Fruit fly (Drosophila melanogaster) Kc167 (cell line): ENCODE data around the gene stnB.

Experiments used
- Myc ChIP-seq: fragments of >200 bp; optimal IDR thresholded peaks from 2 replicates; lab custom pipeline; 2017; ENCODE audit warnings: missing external identifiers
- Sin3A ChIP-seq: fragments of >200 bp; optimal IDR thresholded peaks from 2 replicates; lab custom pipeline; 2018; ENCODE audit warnings: missing external identifiers
- h ChIP-seq: fragments of >200 bp; optimal IDR thresholded peaks from 3 replicates; lab custom pipeline; 2018; ENCODE audit warnings: missing external identifiers
- insv ChIP-seq: fragments of >200 bp; optimal IDR thresholded peaks from 3 replicates; lab custom pipeline; 2018; ENCODE audit warnings: missing external identifiers
- psq ChIP-seq: fragments of >200 bp; optimal IDR thresholded peaks from 2 replicates; lab custom pipeline; 2017; ENCODE audit warnings: missing external identifiers
- ttk ChIP-seq: sonication (Bioruptor generic); optimal IDR thresholded peaks from 2 replicates; lab custom pipeline; 2017; ENCODE audit warnings: missing external identifiers

stnB gene

DNA sequence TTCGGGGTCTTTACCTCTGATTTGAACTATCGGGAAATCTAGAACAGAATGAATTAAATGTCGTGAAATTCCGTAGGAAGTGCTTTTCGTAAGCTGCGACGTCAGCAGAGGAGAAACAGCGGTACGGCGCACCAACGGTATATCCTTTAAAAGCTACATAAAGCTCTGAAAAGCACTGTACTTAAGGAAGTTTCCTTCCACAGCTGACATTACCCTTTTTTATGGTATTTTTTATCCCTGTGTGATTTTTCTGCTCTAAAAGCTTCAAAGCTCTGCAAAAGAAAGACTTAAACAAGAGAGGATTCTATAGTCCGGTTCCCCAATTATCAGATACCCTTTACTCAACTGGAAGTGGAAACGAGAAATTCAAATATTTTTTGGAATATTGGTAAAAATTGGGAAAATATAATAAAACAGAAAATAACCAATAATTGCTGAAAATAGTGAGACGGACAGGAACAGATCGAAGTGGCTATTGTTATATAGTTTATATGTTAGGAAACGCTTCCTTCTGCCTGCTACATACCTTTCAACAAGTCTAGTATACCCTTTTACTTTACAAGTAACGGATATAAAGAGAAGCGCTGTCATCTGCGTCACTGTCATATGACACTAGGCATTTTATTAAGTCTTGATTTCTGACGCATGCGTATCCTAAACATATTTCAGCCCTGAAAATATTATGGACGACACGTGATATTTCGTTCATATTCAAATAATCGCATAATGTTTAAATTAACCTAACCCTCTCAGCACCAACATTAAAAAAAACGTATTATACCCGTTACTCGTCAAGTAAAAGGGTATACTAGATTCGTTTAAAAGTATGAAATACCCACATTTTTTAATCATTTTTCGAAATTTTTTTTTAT, at the start of gene stnB, which contains the start of gene stnA:
stnB (minus strand) TSS at position 51 of the 872 bp plus-strand sequence.
stnA (minus strand) TSS at position 51 of the 872 bp plus-strand sequence.
- TF ChIP-seq insv (lab: Kevin White, UChicago) (no peak), Sin3A (lab: Kevin White, UChicago) (no peak), psq (lab: Kevin White, UChicago) (no peak), Myc (lab: Kevin White, UChicago) (no peak), ttk (lab: Kevin White, UChicago) (no peak), h (lab: Kevin White, UChicago) (no peak)

DNA sequence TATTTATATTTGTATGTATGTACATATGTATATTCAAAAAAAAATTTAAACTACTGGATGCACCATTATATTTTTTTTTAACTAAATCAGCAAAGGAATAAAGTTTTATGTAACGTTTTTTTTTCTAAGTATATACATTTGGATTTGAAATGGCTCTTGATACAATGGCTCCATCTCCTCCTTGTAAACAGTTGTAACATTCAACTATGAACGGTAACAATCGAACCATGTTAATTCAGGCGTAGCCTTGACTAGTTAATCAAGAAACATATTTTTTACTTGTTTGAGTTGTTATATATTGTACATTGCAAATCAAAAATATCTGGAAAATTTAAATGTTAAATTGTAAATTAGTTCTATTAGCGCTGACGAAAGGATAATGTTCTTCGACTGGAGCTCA, 31.3 kb upstream of the stnB start, which contains the start of gene CG12061:
CG12061 (plus strand) TSS at position 301 of the 400 bp plus-strand sequence.
- no peak for TF ChIP-seq psq (lab: Kevin White, UChicago)
- TF ChIP-seq h (lab: Kevin White, UChicago), result no peak
- TF ChIP-seq ttk (lab: Kevin White, UChicago), result no peak
- no peak for TF ChIP-seq Myc (lab: Kevin White, UChicago)
- TF ChIP-seq insv (lab: Kevin White, UChicago), result no peak
- TF ChIP-seq Sin3A (lab: Kevin White, UChicago), result no peak

DNA sequence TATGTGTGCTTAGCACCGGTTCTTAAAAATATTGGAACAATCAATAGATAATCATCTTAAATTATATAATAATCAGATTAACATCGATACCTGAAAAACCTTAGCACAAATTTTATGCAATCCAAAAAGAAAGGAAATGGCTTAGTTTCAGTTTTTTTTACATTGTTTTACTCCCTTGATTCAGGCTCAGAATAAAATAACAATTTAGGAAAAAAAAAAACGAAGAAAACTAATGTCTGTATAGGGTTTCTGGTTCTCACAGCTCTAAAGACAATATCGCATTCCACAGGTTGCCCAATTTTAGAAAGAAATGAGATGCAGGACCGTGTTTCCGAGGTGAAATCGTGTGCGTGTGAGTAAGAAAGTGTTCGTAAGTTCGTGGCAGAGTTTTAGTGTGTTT, 18.1 kb upstream of the stnB start, which contains the start of gene zyd:
zyd (plus strand) TSS at position 301 of the 400 bp plus-strand sequence.
- TF ChIP-seq Myc (lab: Kevin White, UChicago) (no peak), Sin3A (lab: Kevin White, UChicago) (no peak), ttk (lab: Kevin White, UChicago) (no peak), insv (lab: Kevin White, UChicago) (no peak), h (lab: Kevin White, UChicago) (no peak), psq (lab: Kevin White, UChicago) (no peak)

DNA sequence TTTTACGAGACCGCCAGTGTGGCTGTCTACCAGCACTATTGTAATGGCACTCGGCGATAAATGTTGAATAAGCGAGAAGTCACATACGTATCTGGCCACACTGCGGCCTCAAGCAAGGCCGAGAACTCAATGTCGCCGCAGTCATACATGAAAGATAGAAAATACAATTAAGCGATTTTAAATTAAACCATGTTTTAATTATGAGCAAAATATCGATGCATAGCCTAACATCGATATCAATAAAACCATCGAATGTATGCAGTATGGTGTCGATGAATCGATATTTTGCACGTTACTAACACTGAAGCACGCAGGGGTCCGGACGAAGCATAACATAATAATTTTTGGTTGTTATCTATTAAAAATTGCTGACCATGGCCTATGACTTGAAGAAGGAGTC, 8.8 kb upstream of the stnB start, which contains the start of the genes Rab21 and Coa7:
Rab21 (minus strand) TSS at position 202 of the 400 bp plus-strand sequence.
Coa7 (plus strand) TSS at position 288 of the 400 bp plus-strand sequence.
- TF ChIP-seq ttk (lab: Kevin White, UChicago), result no peak

DNA sequence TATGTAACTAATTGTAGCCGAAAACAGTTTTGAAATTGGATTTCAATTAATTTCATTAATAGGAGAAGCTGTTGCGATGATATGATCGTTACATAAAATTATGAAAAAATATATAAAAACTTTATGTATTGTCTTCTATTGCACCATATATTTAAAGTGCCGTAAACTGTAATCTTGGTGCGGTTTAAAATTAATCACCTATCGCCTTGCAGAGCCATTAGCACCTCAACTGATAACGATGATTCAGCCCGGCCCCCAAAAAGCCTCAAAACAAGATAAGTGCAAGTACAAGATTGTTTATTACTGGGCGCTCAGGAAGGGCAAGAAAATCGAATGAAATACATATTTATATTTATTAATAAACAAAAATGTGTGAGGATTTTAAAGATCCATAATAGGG, 7.4 kb upstream of the stnB start:
- TF ChIP-seq insv (lab: Kevin White, UChicago) (no peak), Sin3A (lab: Kevin White, UChicago) (no peak), Myc (lab: Kevin White, UChicago) (no peak), psq (lab: Kevin White, UChicago) (no peak), ttk (lab: Kevin White, UChicago) (no peak), h (lab: Kevin White, UChicago) (no peak)

DNA sequence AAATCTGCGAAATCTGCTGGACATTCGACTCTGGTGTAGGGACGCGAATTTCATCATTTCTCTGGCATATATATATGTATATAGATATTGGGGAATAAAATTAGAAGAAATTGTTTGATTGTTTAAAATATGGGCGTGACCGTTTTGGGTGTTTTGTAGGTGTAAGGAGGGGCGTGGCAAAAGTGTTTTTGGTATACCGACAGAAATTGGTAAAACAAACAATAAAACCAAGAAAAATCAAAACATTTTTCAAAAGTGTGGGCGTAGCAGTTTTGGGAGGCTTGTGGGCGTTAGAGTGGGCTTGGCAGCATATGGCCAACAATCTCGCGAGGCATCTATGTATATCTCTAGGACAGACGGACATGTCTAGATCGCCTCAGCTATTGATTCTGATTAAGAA, 6.8 kb upstream of the stnB start, which contains the start of gene FucTC:
FucTC (minus strand) TSS at position 101 of the 400 bp plus-strand sequence.
- TF ChIP-seq Sin3A (lab: Kevin White, UChicago) (no peak), insv (lab: Kevin White, UChicago) (no peak), h (lab: Kevin White, UChicago) (no peak), ttk (lab: Kevin White, UChicago) (no peak), psq (lab: Kevin White, UChicago) (no peak), Myc (lab: Kevin White, UChicago) (no peak)

DNA sequence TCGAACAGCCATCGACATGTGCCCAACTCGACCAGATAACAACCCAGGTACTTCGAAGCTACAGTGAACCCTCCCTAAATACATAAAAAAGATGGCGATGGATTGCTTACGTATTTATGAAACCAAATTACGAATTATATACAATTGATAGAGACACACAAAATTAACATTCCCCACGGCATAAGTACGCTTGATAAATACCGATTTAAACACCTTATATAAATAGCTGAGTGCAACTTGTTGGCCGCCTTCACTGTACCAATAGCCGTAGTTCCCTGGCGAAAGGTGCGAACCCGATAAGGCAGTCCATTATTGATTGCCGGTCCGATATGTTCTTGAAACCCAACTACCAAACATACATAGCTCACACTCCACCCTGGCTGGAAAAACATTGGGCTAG, 6.2 kb upstream of the stnB start:
- TF ChIP-seq Sin3A (lab: Kevin White, UChicago) (no peak), insv (lab: Kevin White, UChicago) (no peak), Myc (lab: Kevin White, UChicago) (no peak), h (lab: Kevin White, UChicago) (no peak), ttk (lab: Kevin White, UChicago) (no peak), psq (lab: Kevin White, UChicago) (no peak)

DNA sequence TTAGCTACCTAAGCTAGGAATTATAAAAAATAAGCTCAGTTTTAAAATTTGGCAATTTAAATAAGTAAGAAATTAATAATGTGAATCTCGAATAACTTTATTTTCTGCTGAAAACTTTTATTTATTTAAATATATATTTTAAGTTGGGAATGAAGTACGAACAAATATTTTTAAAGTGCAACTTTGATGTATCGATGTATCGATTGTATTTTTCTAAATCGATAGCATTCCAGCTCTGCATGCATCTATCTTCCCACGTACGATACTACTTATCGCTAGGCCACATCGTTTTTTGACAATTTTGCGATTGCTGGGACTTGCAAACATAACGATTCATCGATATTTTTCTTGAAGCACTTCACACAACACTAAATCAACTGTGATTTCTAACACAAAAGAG, 3.0 kb upstream of the stnB start:
- no peak for TF ChIP-seq psq (lab: Kevin White, UChicago)
- TF ChIP-seq Myc (lab: Kevin White, UChicago), result no peak
- no peak for TF ChIP-seq insv (lab: Kevin White, UChicago)
- no peak for TF ChIP-seq h (lab: Kevin White, UChicago)
- TF ChIP-seq ttk (lab: Kevin White, UChicago), result no peak

DNA sequence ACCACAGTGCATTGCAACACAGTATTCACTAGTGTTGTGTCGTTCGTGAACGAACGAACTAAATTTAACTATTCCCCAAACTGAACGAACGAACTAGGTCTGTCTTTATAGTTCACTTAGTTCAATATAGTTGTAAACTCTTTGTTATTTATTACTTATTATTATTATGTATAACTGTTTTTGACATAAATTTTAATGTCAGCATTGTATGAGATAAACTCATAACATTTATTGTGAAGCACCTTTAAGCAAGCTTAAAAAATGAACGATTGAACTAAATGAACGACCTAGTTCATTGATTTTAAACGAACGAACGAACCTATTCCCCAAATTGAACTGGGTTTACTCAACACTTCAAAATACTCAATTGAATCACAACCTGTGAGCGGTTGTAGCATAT, 2.5 kb upstream of the stnB start:
- TF ChIP-seq Sin3A (lab: Kevin White, UChicago) (no peak), ttk (lab: Kevin White, UChicago) (no peak), insv (lab: Kevin White, UChicago) (no peak), psq (lab: Kevin White, UChicago) (no peak), Myc (lab: Kevin White, UChicago) (no peak), h (lab: Kevin White, UChicago) (no peak)

DNA sequence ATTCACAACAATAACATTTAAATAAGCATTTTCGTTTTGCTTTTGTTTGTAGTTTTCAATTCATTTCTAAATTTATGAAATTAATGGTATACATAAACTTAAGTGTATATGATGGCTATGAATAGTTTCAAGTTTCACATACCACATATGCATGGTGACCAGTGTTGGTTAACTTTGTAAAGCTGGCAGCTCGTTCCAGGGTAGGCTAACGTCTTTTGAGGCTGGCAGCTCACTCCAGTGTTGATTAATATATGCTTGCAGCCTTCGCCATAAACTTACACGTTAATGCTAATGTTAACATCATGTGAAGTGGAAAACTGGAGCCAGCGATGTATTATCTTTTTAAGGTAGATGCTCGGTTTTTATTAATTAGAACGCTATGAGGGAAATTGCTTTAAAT, 22.9 kb downstream of the stnB start:
- TF ChIP-seq Myc (lab: Kevin White, UChicago) (no peak), psq (lab: Kevin White, UChicago) (no peak), insv (lab: Kevin White, UChicago) (no peak), Sin3A (lab: Kevin White, UChicago) (no peak), h (lab: Kevin White, UChicago) (no peak), ttk (lab: Kevin White, UChicago) (no peak)

DNA sequence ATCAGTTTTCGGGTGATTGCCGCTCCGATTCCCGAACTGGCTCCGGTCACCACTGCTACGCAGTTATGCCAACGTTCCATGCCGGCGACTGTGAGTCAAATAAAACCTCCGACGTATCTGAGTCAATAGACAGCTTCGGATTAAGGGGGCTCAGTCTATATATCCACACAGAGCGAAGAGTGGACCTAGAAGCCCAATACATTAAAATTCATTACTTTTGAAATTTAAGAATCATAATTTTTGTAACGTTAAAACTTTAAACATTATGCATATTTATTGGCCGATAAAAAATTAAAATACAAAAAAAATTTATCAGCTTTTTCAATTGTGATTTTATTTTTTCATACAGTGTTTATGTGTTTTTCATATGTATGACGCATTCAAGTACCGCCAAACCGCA, 42.2 kb downstream of the stnB start, which contains the start of gene CG40485:
CG40485 (minus strand) TSS at position 101 of the 400 bp plus-strand sequence.
- TF ChIP-seq insv (lab: Kevin White, UChicago) (no peak), ttk (lab: Kevin White, UChicago) (no peak), psq (lab: Kevin White, UChicago) (no peak), Sin3A (lab: Kevin White, UChicago) (no peak), Myc (lab: Kevin White, UChicago) (no peak), h (lab: Kevin White, UChicago) (no peak)
